Fruit fly (Drosophila melanogaster) whole organism, adult: Measurements from ENCODE around the gene Teh3.

ENCODE experiments used
- CG11617 ChIP-seq: fragments of 200-800 bp; sonication (Bioruptor generic); optimal IDR thresholded peaks from 2 replicates; lab custom pipeline; 2017; ENCODE audit warnings: mild to moderate bottlenecking, missing biosample characterization, missing genetic modification reagents, missing genetic modification characterization
- CG12768 ChIP-seq: fragments of 200-800 bp; sonication (Bioruptor generic); optimal IDR thresholded peaks from 2 replicates; lab custom pipeline; 2017; ENCODE audit warnings: missing biosample characterization, missing genetic modification characterization, mild to moderate bottlenecking, moderate library complexity, missing genetic modification reagents
- CG14711 ChIP-seq: fragments of 200-800 bp; sonication (Bioruptor generic); optimal IDR thresholded peaks from 2 replicates; lab custom pipeline; 2018; ENCODE audit warnings: missing biosample characterization, mild to moderate bottlenecking, missing genetic modification characterization, moderate library complexity
- CG1620 ChIP-seq: fragments of 200-800 bp; sonication (Bioruptor generic); optimal IDR thresholded peaks from 2 replicates; lab custom pipeline; 2016; ENCODE audit warnings: missing biosample characterization, missing genetic modification characterization
- CG33017 ChIP-seq: fragments of 200-800 bp; sonication (Bioruptor generic); optimal IDR thresholded peaks from 2 replicates; lab custom pipeline; 2018; ENCODE audit warnings: missing biosample characterization, mild to moderate bottlenecking, missing genetic modification characterization, moderate library complexity
- CG5204 ChIP-seq: fragments of 200-800 bp; sonication (Bioruptor generic); optimal IDR thresholded peaks from 2 replicates; lab custom pipeline; 2016; ENCODE audit warnings: missing biosample characterization, missing genetic modification characterization
- CG7045 ChIP-seq: fragments of 200-800 bp; sonication (Bioruptor generic); optimal IDR thresholded peaks from 2 replicates; lab custom pipeline; 2017; ENCODE audit warnings: missing biosample characterization, mild to moderate bottlenecking, missing genetic modification characterization
- CG7101 ChIP-seq: fragments of 200-800 bp; sonication (Bioruptor generic); optimal IDR thresholded peaks from 2 replicates; lab custom pipeline; 2018; ENCODE audit warnings: missing biosample characterization, mild to moderate bottlenecking, missing genetic modification characterization, moderate library complexity
- Clk ChIP-seq: fragments of 200-800 bp; sonication (Bioruptor generic); optimal IDR thresholded peaks from 2 replicates; lab custom pipeline; 2017; ENCODE audit warnings: missing biosample characterization, missing genetic modification characterization
- Crg-1 ChIP-seq: fragments of 200-800 bp; sonication (Bioruptor generic); optimal IDR thresholded peaks from 2 replicates; lab custom pipeline; 2016; ENCODE audit warnings: missing biosample characterization, missing genetic modification characterization
- Hr96 ChIP-seq: fragments of 200-800 bp; sonication (Bioruptor generic); optimal IDR thresholded peaks from 2 replicates; lab custom pipeline; 2016; ENCODE audit warnings: missing biosample characterization, missing genetic modification characterization
- Mnt ChIP-seq: fragments of 200-800 bp; sonication (Bioruptor generic); optimal IDR thresholded peaks from 2 replicates; lab custom pipeline; 2016; ENCODE audit warnings: missing biosample characterization, mild to moderate bottlenecking, missing genetic modification characterization
- bab1 ChIP-seq: fragments of 200-800 bp; sonication (Bioruptor generic); optimal IDR thresholded peaks from 3 replicates; lab custom pipeline; 2019; ENCODE audit warnings: missing biosample characterization, mild to moderate bottlenecking, missing genetic modification characterization, moderate library complexity
- cic ChIP-seq: fragments of 200-800 bp; sonication (Bioruptor generic); optimal IDR thresholded peaks from 2 replicates; lab custom pipeline; 2017; ENCODE audit warnings: missing biosample characterization, mild to moderate bottlenecking, missing genetic modification characterization, moderate library complexity
- cnc ChIP-seq, 2 experiments: fragments of >200 bp; optimal IDR thresholded peaks; 2 replicates each; lab custom pipeline; 2017
- kay ChIP-seq: fragments of 200-800 bp; sonication (Bioruptor generic); peaks from one replicate; lab custom pipeline; 2016; ENCODE audit warnings: missing biosample characterization, missing genetic modification characterization, borderline replicate concordance
- ovo ChIP-seq: fragments of 200-800 bp; sonication (Bioruptor generic); optimal IDR thresholded peaks from 2 replicates; lab custom pipeline; 2016; ENCODE audit warnings: missing biosample characterization, missing genetic modification characterization
- pad ChIP-seq: fragments of 200-800 bp; sonication (Bioruptor generic); optimal IDR thresholded peaks from 3 replicates; lab custom pipeline; 2017; ENCODE audit warnings: missing biosample characterization, missing genetic modification characterization, mild to moderate bottlenecking, moderate library complexity, missing genetic modification reagents
- tj ChIP-seq: fragments of 200-800 bp; sonication (Bioruptor generic); optimal IDR thresholded peaks from 3 replicates; lab custom pipeline; 2017; ENCODE audit warnings: missing biosample characterization, mild to moderate bottlenecking, missing genetic modification characterization, moderate library complexity
- toe ChIP-seq: fragments of 200-800 bp; sonication (Bioruptor generic); optimal IDR thresholded peaks from 2 replicates; lab custom pipeline; 2016; ENCODE audit warnings: missing biosample characterization, missing genetic modification characterization

The Teh3 gene

dm6 chr3L:4228187-4228836, 43.8 kb upstream of the Teh3 start:
- no peak for TF ChIP-seq ovo
- peak; percentile 60 for TF ChIP-seq CG11617 (GFP tag; lab: Kevin White, UChicago)
- TF ChIP-seq CG7101 = peak; percentile 81
- peak; percentile 73 for TF ChIP-seq Clk (GFP tag; lab: Kevin White, UChicago)
- peak; percentile 54 for TF ChIP-seq CG1620 (GFP tag; lab: Kevin White, UChicago)
- TF ChIP-seq toe = peak; percentile 86
- TF ChIP-seq kay (GFP tag; lab: Kevin White, UChicago) = no peak
- TF ChIP-seq cnc (optimal IDR thresholded peaks at IDR 0.05; lab: Kevin White, UChicago) = no peak
- no peak for TF ChIP-seq Crg-1
- peak; percentile 27 for TF ChIP-seq bab1 (GFP tag; lab: Kevin White, UChicago)
- peak; percentile 91 for TF ChIP-seq CG12768 (GFP tag; lab: Kevin White, UChicago)
- TF ChIP-seq cic (GFP tag; lab: Kevin White, UChicago) = peak; percentile 26
- no peak for TF ChIP-seq Mnt (GFP tag; lab: Kevin White, UChicago)
- peak; percentile 65 for TF ChIP-seq CG14711
- TF ChIP-seq tj (GFP tag; lab: Kevin White, UChicago) = peak; percentile 47
- TF ChIP-seq pad (GFP tag; lab: Kevin White, UChicago) = peak; percentile 53
- peak; percentile 85 for TF ChIP-seq CG7045 (GFP tag; lab: Kevin White, UChicago)
- TF ChIP-seq Hr96 (GFP tag; lab: Kevin White, UChicago) = peak; percentile 79
- peak; percentile 85 for TF ChIP-seq CG33017
- peak; percentile 86 for TF ChIP-seq CG5204

- peak; percentile 15 for TF ChIP-seq Clk (GFP tag; lab: Kevin White, UChicago)
- TF ChIP-seq pad (GFP tag; lab: Kevin White, UChicago) = no peak
- TF ChIP-seq CG12768 (GFP tag; lab: Kevin White, UChicago) = no peak
- no peak for TF ChIP-seq CG14711
- TF ChIP-seq CG33017 = no peak
- TF ChIP-seq CG7045 (GFP tag; lab: Kevin White, UChicago) = no peak
- TF ChIP-seq bab1 (GFP tag; lab: Kevin White, UChicago) = peak; percentile 3
- TF ChIP-seq tj (GFP tag; lab: Kevin White, UChicago) = peak; percentile 25
- no peak for TF ChIP-seq CG1620 (GFP tag; lab: Kevin White, UChicago)
- TF ChIP-seq ovo = no peak
- peak; percentile 48 for TF ChIP-seq Hr96 (GFP tag; lab: Kevin White, UChicago)
- no peak for TF ChIP-seq CG7101
- TF ChIP-seq toe = no peak
- peak; percentile 18 for TF ChIP-seq cic (GFP tag; lab: Kevin White, UChicago)
- no peak for TF ChIP-seq kay (GFP tag; lab: Kevin White, UChicago)
- no peak for TF ChIP-seq Crg-1
- TF ChIP-seq CG5204 = no peak
- TF ChIP-seq Mnt (GFP tag; lab: Kevin White, UChicago) = no peak
- TF ChIP-seq CG11617 (GFP tag; lab: Kevin White, UChicago) = no peak
- TF ChIP-seq cnc (optimal IDR thresholded peaks at IDR 0.05; lab: Kevin White, UChicago) = no peak
Observed at dm6 chr3L:4227164-4227563, 42.7 kb upstream of the Teh3 start, which contains the start of gene CG46460. Gene CG46460, minus strand, starts transcription at chr3L:4227302.

dm6 chr3L:4225647-4226470, 41.4 kb upstream of the Teh3 start:
- TF ChIP-seq CG12768 (GFP tag; lab: Kevin White, UChicago) (peak; percentile 25), pad (GFP tag; lab: Kevin White, UChicago) (no peak), ovo (no peak), kay (GFP tag; lab: Kevin White, UChicago) (peak; percentile 44), Crg-1 (no peak), CG7101 (no peak), cnc (optimal IDR thresholded peaks at IDR 0.05; lab: Kevin White, UChicago) (peak; percentile 79 to 89), tj (GFP tag; lab: Kevin White, UChicago) (peak; percentile 9), CG7045 (GFP tag; lab: Kevin White, UChicago) (no peak), cic (GFP tag; lab: Kevin White, UChicago) (peak; percentile 74), bab1 (GFP tag; lab: Kevin White, UChicago) (no peak)

- TF ChIP-seq ovo = no peak
- TF ChIP-seq toe = no peak
- no peak for TF ChIP-seq Clk (GFP tag; lab: Kevin White, UChicago)
- no peak for TF ChIP-seq CG7045 (GFP tag; lab: Kevin White, UChicago)
Observed at dm6 chr3L:4221792-4222191, 37.3 kb upstream of the Teh3 start.

dm6 chr3L:4221226-4221770, 36.8 kb upstream of the Teh3 start:
- TF ChIP-seq CG12768 (GFP tag; lab: Kevin White, UChicago) (peak; percentile 82), Crg-1 (no peak), CG11617 (GFP tag; lab: Kevin White, UChicago) (no peak), tj (GFP tag; lab: Kevin White, UChicago) (peak; percentile 84), CG33017 (peak; percentile 59), Mnt (GFP tag; lab: Kevin White, UChicago) (peak; percentile 83), CG7101 (peak; percentile 10), Hr96 (GFP tag; lab: Kevin White, UChicago) (no peak), pad (GFP tag; lab: Kevin White, UChicago) (peak; percentile 54), CG7045 (GFP tag; lab: Kevin White, UChicago) (peak; percentile 50), CG14711 (peak; percentile 6), cic (GFP tag; lab: Kevin White, UChicago) (peak; percentile 99)
